Worm (Caenorhabditis elegans): Measurements from ENCODE around the gene madf-11.

DNA sequence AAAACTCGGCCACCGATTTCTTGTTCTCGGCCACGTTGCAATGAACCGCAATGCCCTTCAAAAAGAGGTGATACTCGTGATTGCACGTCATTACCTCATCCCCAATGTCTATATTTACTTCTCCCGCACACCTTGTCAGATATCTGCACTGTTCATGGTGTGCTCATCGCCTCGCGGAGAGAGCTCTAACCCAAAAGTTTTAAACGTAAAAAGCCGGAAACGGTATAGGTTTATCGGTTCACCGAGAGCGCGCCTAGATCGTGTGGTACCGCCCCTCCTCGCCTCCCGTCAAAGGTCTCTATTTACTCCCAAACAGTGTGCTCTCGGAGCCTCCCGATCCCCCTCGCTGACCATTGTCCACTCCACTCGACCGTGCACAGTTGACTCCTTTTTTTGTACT lies 18.6 kb downstream of the madf-11 start, which contains the start of gene F56D2.3:
- TF ChIP-seq ets-4 (GFP tag; optimal IDR thresholded peaks at IDR 0.05) (no peak), nhr-80 (tag; optimal IDR thresholded peaks at IDR 0.05) (no peak), xnd-1 (tag; optimal IDR thresholded peaks at IDR 0.05) (no peak)

All from whole organism, young adult.